Fruit fly (Drosophila melanogaster) ovary, adult (tissue): ENCODE measurements around the gene Vm26Ab.

ENCODE experiments used
- CG17801 ChIP-seq: fragments of 200-800 bp; optimal IDR thresholded peaks from 2 replicates; lab custom pipeline; 2019; ENCODE audit warnings: missing biosample characterization, mild to moderate bottlenecking, missing genetic modification characterization, moderate library complexity; ENCODE audit not compliant: partially characterized antibody

Gene Vm26Ab

DNA sequence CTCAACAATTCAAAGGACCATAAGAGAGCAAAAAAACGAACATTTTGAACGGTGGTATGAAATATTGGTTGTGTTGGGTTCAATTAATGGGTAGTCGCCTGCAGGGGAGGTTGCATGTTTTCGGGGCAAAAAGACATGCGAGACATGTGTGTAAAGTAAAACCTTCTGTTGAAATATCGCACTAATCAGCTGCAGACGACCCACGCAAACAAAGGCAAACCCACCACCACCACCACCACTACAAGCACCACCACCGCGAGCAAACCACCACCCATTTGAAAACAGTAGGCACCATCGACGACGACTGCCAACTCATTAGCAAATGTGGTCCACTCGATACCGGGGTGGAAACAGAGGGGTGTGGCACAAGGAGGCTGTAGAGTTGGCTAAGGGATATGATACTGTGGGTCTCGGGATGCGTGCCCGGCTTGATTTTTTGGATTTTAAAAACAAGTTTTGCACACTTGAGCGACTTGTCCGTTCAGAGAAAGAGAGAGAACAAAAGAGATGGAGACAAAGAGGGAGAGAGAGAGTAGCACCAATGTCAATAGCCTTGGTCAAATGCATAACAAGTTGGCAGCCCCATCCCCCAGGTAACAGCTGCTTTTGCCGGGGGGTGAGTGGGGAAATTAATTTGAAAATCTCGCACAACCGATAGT is 20.4 kb downstream of the Vm26Ab start:
- no peak for TF ChIP-seq CG17801 (GFP tag; lab: Kevin White, UChicago)

DNA sequence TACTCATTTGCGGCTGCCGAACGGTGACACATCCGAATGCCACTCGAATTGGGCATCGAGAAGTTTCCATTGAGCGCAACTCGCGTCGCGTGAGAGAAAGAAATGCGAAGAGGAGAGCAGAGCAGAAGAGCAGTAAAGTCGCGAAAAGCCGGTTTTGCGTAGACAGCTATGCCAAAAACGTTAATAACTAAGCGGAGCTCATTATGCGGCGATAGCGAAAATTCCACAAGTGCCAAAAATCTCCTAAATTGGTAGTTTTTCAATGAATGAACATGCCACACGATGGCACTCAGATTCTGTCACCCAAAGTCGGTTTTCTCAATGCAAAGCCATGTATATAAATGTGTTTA is 20.9 kb downstream of the Vm26Ab start:
- TF ChIP-seq CG17801 (GFP tag; lab: Kevin White, UChicago), result no peak

dm6 chr2L:5978333-5979054 is 21.7 kb downstream of the Vm26Ab start:
- no peak for TF ChIP-seq CG17801 (GFP tag; lab: Kevin White, UChicago)

DNA sequence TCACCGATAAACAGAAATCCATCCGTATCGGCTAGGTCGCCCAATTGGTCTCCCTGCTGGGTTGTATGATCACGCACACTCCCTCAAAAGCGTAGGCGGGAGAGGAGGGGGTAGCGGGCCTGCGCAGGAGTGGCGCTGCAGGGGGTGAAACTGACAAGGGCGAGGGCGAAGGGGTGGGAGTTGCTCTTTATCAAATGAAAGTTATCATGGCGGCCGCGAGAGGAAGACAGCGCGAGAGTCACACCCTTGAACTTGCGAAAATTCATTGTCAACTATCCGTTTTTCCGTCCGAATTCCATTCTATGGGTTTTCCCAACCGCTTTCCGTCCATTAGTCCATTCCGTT is 22.2 kb downstream of the Vm26Ab start:
- no peak for TF ChIP-seq CG17801 (GFP tag; lab: Kevin White, UChicago)

dm6 chr2L:5979957-5980861 is 23.4 kb downstream of the Vm26Ab start:
- TF ChIP-seq CG17801 (GFP tag; lab: Kevin White, UChicago), result peak; percentile 70

dm6 chr2L:5980862-5981432 is 24.1 kb downstream of the Vm26Ab start, which contains the start of gene chic:
chic (minus strand) TSS chr2L:5981018.
- TF ChIP-seq CG17801 (GFP tag; lab: Kevin White, UChicago), result peak; percentile 43

- TF ChIP-seq CG17801 (GFP tag; lab: Kevin White, UChicago), result peak; percentile 27
These were observed 24.9 kb downstream of the Vm26Ab start, which contains the start of gene eIF4A for dm6 chr2L:5981433-5982333. eIF4A (plus strand) TSS chr2L:5981764.

DNA sequence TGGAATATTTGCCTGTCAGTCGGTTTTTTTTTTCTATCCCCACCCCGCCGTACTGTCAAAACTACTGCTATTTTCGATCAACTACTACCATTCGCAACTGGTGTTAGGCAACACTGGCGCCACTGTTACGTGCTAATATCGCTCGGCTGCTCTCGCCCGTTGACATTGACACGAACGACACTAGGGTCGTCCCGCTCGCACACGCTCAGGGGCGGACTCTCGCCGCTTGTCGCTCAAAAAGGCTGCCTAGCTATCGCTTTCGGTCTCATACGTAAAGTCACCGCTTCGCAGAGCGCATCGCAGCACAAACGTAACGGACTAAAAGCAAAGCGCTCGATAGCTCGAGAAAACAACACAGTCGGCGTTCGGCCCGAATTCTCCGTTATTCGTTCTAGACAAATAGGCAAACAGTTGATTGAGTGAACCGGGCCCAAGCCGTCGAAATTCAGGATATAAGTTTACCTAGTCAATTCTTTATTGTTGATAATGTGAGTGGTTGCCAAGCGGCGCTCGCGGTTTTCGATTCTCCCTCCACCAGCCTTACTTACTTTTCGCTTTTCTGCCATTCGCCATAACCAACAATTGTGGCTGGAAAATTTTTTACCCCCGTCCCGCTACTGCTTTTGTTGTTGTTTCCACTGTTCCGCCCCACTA is 25.7 kb downstream of the Vm26Ab start:
- TF ChIP-seq CG17801 (GFP tag; lab: Kevin White, UChicago), result peak; percentile 64

- no peak for TF ChIP-seq CG17801 (GFP tag; lab: Kevin White, UChicago)
These were observed 26.4 kb downstream of the Vm26Ab start for dm6 chr2L:5983236-5983635.

DNA sequence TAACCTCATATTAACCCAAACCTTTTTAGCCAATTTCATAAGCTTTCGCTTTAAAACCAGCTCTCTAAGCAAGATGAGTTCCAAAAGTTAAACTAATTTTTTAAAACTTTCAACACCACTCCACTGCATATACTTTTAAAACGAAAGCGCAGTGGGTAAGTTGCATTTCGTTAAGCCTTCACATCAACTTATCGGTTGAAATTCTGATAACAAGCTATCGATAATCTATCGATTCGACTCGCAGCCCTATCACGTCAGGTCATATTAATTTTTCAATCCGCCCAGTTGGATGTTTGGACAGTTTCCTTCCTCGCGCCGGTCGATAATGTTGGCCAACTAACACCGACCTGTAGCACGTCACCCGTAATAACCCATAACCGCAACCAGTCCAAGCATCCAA is 29.3 kb downstream of the Vm26Ab start, which contains the start of gene ifc:
ifc (plus strand) TSS at position 255 of the 400 bp plus-strand sequence.
- peak; percentile 63 for TF ChIP-seq CG17801 (GFP tag; lab: Kevin White, UChicago)

DNA sequence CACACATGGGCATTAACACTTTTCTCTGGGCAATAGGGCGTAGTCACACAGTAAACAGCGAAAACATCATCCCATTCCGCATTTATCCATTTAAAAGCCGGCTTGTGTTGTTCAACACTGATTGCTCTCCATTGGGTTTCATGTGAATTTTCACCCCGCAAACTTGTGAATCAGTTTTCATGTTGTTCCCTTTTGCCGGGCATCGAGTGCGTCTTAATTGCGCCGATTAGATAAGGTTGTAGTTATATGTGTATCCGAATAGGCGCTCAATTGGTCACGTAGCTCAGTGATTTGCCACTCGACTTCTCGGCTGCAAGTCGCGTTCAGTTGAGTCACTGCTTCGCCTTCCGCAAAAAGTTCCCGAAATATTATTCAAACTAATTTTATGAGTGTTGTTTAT is 30.1 kb downstream of the Vm26Ab start:
- TF ChIP-seq CG17801 (GFP tag; lab: Kevin White, UChicago), result no peak

DNA sequence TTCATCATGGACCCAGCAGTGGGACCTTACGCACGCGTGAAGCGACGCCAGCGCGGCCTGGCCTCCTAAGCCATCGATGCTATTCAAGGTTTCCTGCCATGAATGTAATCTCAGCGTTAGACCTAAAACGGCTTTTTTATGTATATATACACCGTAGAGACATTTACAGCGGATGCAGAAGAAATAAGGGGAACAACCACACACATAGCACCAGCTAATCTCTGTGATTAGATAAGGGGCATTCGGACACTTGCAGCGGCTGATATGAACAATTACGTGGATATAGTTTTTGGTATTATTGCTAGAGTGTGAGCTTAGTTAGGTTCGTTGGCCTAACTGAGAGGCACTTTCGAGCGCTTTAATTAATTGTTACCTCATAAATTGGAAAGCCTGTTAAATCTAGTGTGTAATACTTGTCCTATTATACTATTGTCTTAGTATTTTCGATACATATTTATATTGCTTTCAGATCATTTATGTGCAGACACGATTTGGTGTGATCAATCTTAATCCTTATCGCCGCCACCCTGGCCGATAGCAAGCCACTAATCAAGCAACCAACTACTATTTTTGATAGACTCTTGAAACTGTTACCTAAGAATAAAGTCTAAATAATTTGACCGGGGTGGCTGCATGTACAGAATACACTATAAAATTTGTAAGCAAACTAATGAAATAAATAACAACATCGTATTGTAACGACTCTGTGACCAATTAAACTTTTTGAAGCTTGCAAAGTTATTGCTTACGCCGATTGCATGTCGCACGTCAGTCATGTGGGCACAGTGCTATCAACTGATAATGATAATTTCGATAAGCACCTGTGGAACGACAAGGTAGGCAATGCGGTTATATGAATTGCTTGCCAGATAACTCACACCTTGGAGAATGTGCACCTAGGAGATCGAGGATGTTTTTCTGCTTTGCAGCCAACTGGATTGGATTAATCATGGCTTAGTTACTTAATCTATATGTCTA is 31.6 kb downstream of the Vm26Ab start:
- TF ChIP-seq CG17801 (GFP tag; lab: Kevin White, UChicago), result no peak
